Fruit fly (Drosophila melanogaster) whole organism, embryonic: ENCODE measurements around the gene CG13002.

Experiments used
- BEAF-32 ChIP-seq: fragments of 200-800 bp; sonication (Bioruptor generic); optimal IDR thresholded peaks from 3 replicates; lab custom pipeline; 2017; ENCODE audit warnings: missing biosample characterization, missing genetic modification characterization, mild to moderate bottlenecking, moderate library complexity, missing genetic modification reagents
- CG11093 ChIP-seq: fragments of 200-800 bp; sonication (Bioruptor generic); IDR thresholded peaks from 3 replicates; pipeline ENCODE4 v1.3.6; 2022; ENCODE audit warnings: missing biosample characterization, missing genetic modification characterization
- CG13287 ChIP-seq: fragments of 200-800 bp; sonication (Bioruptor generic); IDR thresholded peaks from 2 replicates; pipeline ENCODE4 v1.3.6; 2022; ENCODE audit warnings: missing biosample characterization, missing genetic modification characterization; ENCODE audit not compliant: partially characterized antibody
- CG14014 ChIP-seq: fragments of 200-800 bp; sonication (Bioruptor generic); IDR thresholded peaks from 2 replicates; pipeline ENCODE4 v1.3.6; 2022; ENCODE audit warnings: missing biosample characterization, missing genetic modification characterization
- CG14710 ChIP-seq: fragments of 200-800 bp; sonication (Bioruptor generic); optimal IDR thresholded peaks from 3 replicates; lab custom pipeline; 2019; ENCODE audit warnings: missing biosample characterization, mild to moderate bottlenecking, missing genetic modification characterization, moderate library complexity
- CG1603 ChIP-seq: fragments of 200-800 bp; sonication (Bioruptor generic); optimal IDR thresholded peaks from 2 replicates; lab custom pipeline; 2019; ENCODE audit warnings: missing biosample characterization, mild to moderate bottlenecking, missing genetic modification characterization, moderate library complexity
- CG18619 ChIP-seq: fragments of 200-800 bp; sonication (Bioruptor generic); optimal IDR thresholded peaks from 3 replicates; lab custom pipeline; 2017; ENCODE audit warnings: missing biosample characterization, mild to moderate bottlenecking, missing genetic modification characterization
- CG32772 ChIP-seq: fragments of 200-800 bp; sonication (Bioruptor generic); IDR thresholded peaks from 2 replicates; pipeline ENCODE4 v1.3.6; 2022; ENCODE audit warnings: missing biosample characterization, missing genetic modification characterization
- CG4617 ChIP-seq: fragments of 200-800 bp; sonication (Bioruptor generic); optimal IDR thresholded peaks from 3 replicates; lab custom pipeline; 2016; ENCODE audit warnings: missing biosample characterization, missing genetic modification characterization, borderline replicate concordance
- CG6854 ChIP-seq: fragments of 200-800 bp; sonication (Bioruptor generic); optimal IDR thresholded peaks from 3 replicates; lab custom pipeline; 2017; ENCODE audit warnings: missing biosample characterization, mild to moderate bottlenecking, missing genetic modification characterization
- CG7372 ChIP-seq: fragments of 200-800 bp; sonication (Bioruptor generic); IDR thresholded peaks from 2 replicates; pipeline ENCODE4 v1.3.6; 2022; ENCODE audit warnings: missing biosample characterization, missing genetic modification characterization
- CG7745 ChIP-seq: fragments of 200-800 bp; sonication (Bioruptor generic); optimal IDR thresholded peaks from 2 replicates; lab custom pipeline; 2018; ENCODE audit warnings: missing biosample characterization, mild to moderate bottlenecking, missing genetic modification characterization, moderate library complexity
- CG7786 ChIP-seq: fragments of 200-800 bp; sonication (Bioruptor generic); optimal IDR thresholded peaks from 2 replicates; lab custom pipeline; 2016; ENCODE audit warnings: missing biosample characterization, missing genetic modification characterization
- CG9609 ChIP-seq: fragments of 200-800 bp; sonication (Bioruptor generic); optimal IDR thresholded peaks from 3 replicates; lab custom pipeline; 2016; ENCODE audit warnings: missing biosample characterization, missing genetic modification characterization
- CG9797 ChIP-seq: fragments of 200-800 bp; sonication (Bioruptor generic); optimal IDR thresholded peaks from 3 replicates; lab custom pipeline; 2018; ENCODE audit warnings: missing biosample characterization, mild to moderate bottlenecking, missing genetic modification characterization
- D ChIP-seq, 2 experiments: fragments of 200-800 bp in 1 of 2; fragments of >200 bp in 1 of 2; sonication (Bioruptor generic) in 1 of 2; optimal IDR thresholded peaks; 2 replicates in 1 of 2; 3 replicates in 1 of 2; lab custom pipeline; 2017; ENCODE audit warnings: mild to moderate bottlenecking in 1 of 2, missing biosample characterization in 1 of 2, missing genetic modification characterization in 1 of 2, missing genetic modification reagents in 1 of 2
- Dbx ChIP-seq: fragments of 200-800 bp; sonication (Bioruptor generic); IDR thresholded peaks from 3 replicates; pipeline ENCODE4 v1.3.6; 2022; ENCODE audit warnings: missing biosample characterization, missing genetic modification characterization
- Doc2 ChIP-seq: fragments of 200-800 bp; sonication (Bioruptor generic); IDR thresholded peaks from 2 replicates; pipeline ENCODE4 v1.3.6; 2022; ENCODE audit warnings: missing biosample characterization, missing genetic modification characterization
- Doc3 ChIP-seq: fragments of 200-800 bp; sonication (Bioruptor generic); IDR thresholded peaks from 3 replicates; pipeline ENCODE4 v1.3.6; 2022; ENCODE audit warnings: missing biosample characterization, missing genetic modification characterization; ENCODE audit not compliant: partially characterized antibody
- Dp ChIP-seq: fragments of 200-800 bp; sonication (Bioruptor generic); optimal IDR thresholded peaks from 2 replicates; lab custom pipeline; 2018; ENCODE audit warnings: missing biosample characterization, mild to moderate bottlenecking, missing genetic modification characterization, moderate library complexity
- Eip74EF ChIP-seq, 2 experiments: fragments of 200-800 bp in 1 of 2; fragments of >200 bp in 1 of 2; sonication (Bioruptor generic) in 1 of 2; optimal IDR thresholded peaks; 2 replicates each; lab custom pipeline; 2017 to 2019; ENCODE audit warnings: missing biosample characterization in 2 of 2, missing genetic modification characterization in 2 of 2, mild to moderate bottlenecking in 1 of 2, moderate library complexity in 1 of 2
- Fer3 ChIP-seq: fragments of 200-800 bp; sonication (Bioruptor generic); optimal IDR thresholded peaks from 2 replicates; lab custom pipeline; 2018; ENCODE audit warnings: missing biosample characterization, mild to moderate bottlenecking, missing genetic modification characterization, moderate library complexity
- HLH54F ChIP-seq: fragments of 200-800 bp; sonication (Bioruptor generic); optimal IDR thresholded peaks from 3 replicates; lab custom pipeline; 2016; ENCODE audit warnings: missing biosample characterization, missing genetic modification characterization
- HmgZ ChIP-seq: fragments of 200-800 bp; sonication (Bioruptor generic); optimal IDR thresholded peaks from 2 replicates; lab custom pipeline; 2018; ENCODE audit warnings: missing biosample characterization, mild to moderate bottlenecking, missing genetic modification characterization
- MBD-R2 ChIP-seq: fragments of 200-800 bp; sonication (Bioruptor generic); IDR thresholded peaks from 2 replicates; pipeline ENCODE4 v1.3.6; 2022; ENCODE audit warnings: missing biosample characterization, missing genetic modification characterization
- MESR4 ChIP-seq: fragments of 200-800 bp; sonication (Bioruptor generic); optimal IDR thresholded peaks from 2 replicates; lab custom pipeline; 2018; ENCODE audit warnings: missing biosample characterization, mild to moderate bottlenecking, missing genetic modification characterization, moderate library complexity
- Myb ChIP-seq: fragments of 200-800 bp; sonication (Bioruptor generic); optimal IDR thresholded peaks from 2 replicates; lab custom pipeline; 2016; ENCODE audit warnings: missing biosample characterization, missing genetic modification characterization
- Rx ChIP-seq: fragments of 200-800 bp; sonication (Bioruptor generic); IDR thresholded peaks from 2 replicates; pipeline ENCODE4 v1.3.6; 2022; ENCODE audit warnings: missing biosample characterization, missing genetic modification characterization
- Sox100B ChIP-seq: fragments of 200-800 bp; sonication (Bioruptor generic); optimal IDR thresholded peaks from 3 replicates; lab custom pipeline; 2018; ENCODE audit warnings: missing biosample characterization, mild to moderate bottlenecking, missing genetic modification characterization
- Sry-δ ChIP-seq: fragments of 200-800 bp; sonication (Bioruptor generic); optimal IDR thresholded peaks from 2 replicates; lab custom pipeline; 2016; ENCODE audit warnings: missing biosample characterization, missing genetic modification characterization
- TFAM ChIP-seq: fragments of 200-800 bp; sonication (Bioruptor generic); optimal IDR thresholded peaks from 2 replicates; lab custom pipeline; 2017; ENCODE audit warnings: missing biosample characterization, missing genetic modification characterization, inconsistent platforms
- ase ChIP-seq: fragments of 200-800 bp; sonication (Bioruptor generic); IDR thresholded peaks from 3 replicates; pipeline ENCODE4 v1.3.6; 2022; ENCODE audit warnings: missing biosample characterization, missing genetic modification characterization
- bigmax ChIP-seq: fragments of 200-800 bp; sonication (Bioruptor generic); optimal IDR thresholded peaks from 2 replicates; lab custom pipeline; 2018; ENCODE audit warnings: missing biosample characterization, mild to moderate bottlenecking, missing genetic modification characterization
- crc ChIP-seq: fragments of 200-800 bp; sonication (Bioruptor generic); optimal IDR thresholded peaks from 2 replicates; lab custom pipeline; 2016; ENCODE audit warnings: missing biosample characterization, missing genetic modification characterization
- croc ChIP-seq: fragments of 200-800 bp; sonication (Bioruptor generic); conservative IDR thresholded peaks from 3 replicates; pipeline ENCODE4 v1.3.6; 2022; ENCODE audit warnings: missing biosample characterization, missing genetic modification characterization
- hbn ChIP-seq: fragments of 200-800 bp; sonication (Bioruptor generic); IDR thresholded peaks from 2 replicates; pipeline ENCODE4 v1.3.6; 2022; ENCODE audit warnings: missing biosample characterization, missing genetic modification characterization; ENCODE audit not compliant: partially characterized antibody
- jumu ChIP-seq: fragments of 200-800 bp; sonication (Bioruptor generic); optimal IDR thresholded peaks from 3 replicates; lab custom pipeline; 2016; ENCODE audit warnings: missing biosample characterization, missing genetic modification characterization
- lmd ChIP-seq: fragments of 200-800 bp; sonication (Bioruptor generic); IDR thresholded peaks from 2 replicates; pipeline ENCODE4 v1.3.6; 2022; ENCODE audit warnings: missing biosample characterization, missing genetic modification characterization
- nerfin-1 ChIP-seq: fragments of 200-800 bp; sonication (Bioruptor generic); optimal IDR thresholded peaks from 3 replicates; lab custom pipeline; 2019; ENCODE audit warnings: missing biosample characterization, mild to moderate bottlenecking, missing genetic modification characterization, moderate library complexity
- nom ChIP-seq: fragments of 200-800 bp; sonication (Bioruptor generic); optimal IDR thresholded peaks from 2 replicates; lab custom pipeline; 2017; ENCODE audit warnings: missing biosample characterization, missing genetic modification characterization, mild to moderate bottlenecking, moderate library complexity, missing genetic modification reagents
- pzg ChIP-seq: fragments of 200-800 bp; sonication (Bioruptor generic); optimal IDR thresholded peaks from 3 replicates; lab custom pipeline; 2018; ENCODE audit warnings: missing biosample characterization, mild to moderate bottlenecking, missing genetic modification characterization, moderate library complexity
- schlank ChIP-seq: fragments of 200-800 bp; sonication (Bioruptor generic); optimal IDR thresholded peaks from 2 replicates; lab custom pipeline; 2018; ENCODE audit warnings: missing biosample characterization, mild to moderate bottlenecking, missing genetic modification characterization
- sim ChIP-seq: fragments of 200-800 bp; sonication (Bioruptor generic); IDR thresholded peaks from 2 replicates; pipeline ENCODE4 v1.3.6; 2022; ENCODE audit warnings: missing biosample characterization, missing genetic modification characterization
- tio ChIP-seq: fragments of 200-800 bp; sonication (Bioruptor generic); optimal IDR thresholded peaks from 2 replicates; lab custom pipeline; 2017; ENCODE audit warnings: missing biosample characterization, missing genetic modification characterization, inconsistent platforms
- unc-4 ChIP-seq: fragments of 200-800 bp; sonication (Bioruptor generic); IDR thresholded peaks from 2 replicates; pipeline ENCODE4 v1.3.6; 2022; ENCODE audit warnings: missing biosample characterization, missing genetic modification characterization; ENCODE audit not compliant: partially characterized antibody
- zen ChIP-seq: fragments of 200-800 bp; sonication (Bioruptor generic); optimal IDR thresholded peaks from 3 replicates; lab custom pipeline; 2018; ENCODE audit warnings: missing biosample characterization, mild to moderate bottlenecking, missing genetic modification characterization, moderate library complexity

The CG13002 gene

dm6 chrX:16884280-16884679 is 5.3 kb upstream of the CG13002 start, which contains the start of the genes Nprl2 and Polr3I (continued):
- TF ChIP-seq zen (tag; lab: Kevin White, UChicago) (no peak), CG32772 (no peak), lmd (no peak), Rx (no peak), Sry-δ (GFP tag; lab: Kevin White, UChicago) (no peak), HLH54F (GFP tag; lab: Kevin White, UChicago) (no peak), CG14710 (tag; lab: Kevin White, UChicago) (peak; percentile 20), croc (GFP tag; lab: Robert Waterston, UW) (no peak), Doc3 (GFP tag; lab: Robert Waterston, UW) (0 out of 3 replicates have a peak, but pooled peaks have one; percentile 18), CG13287 (GFP tag; lab: Robert Waterston, UW) (peak; percentile 65), nerfin-1 (tag; lab: Kevin White, UChicago) (peak; percentile 74), unc-4 (peak; percentile 51; the same call in 1 of the 2 replicates), Fer3 (tag; lab: Kevin White, UChicago) (no peak), hbn (GFP tag; lab: Robert Waterston, UW) (peak; percentile 28; the same call in 1 of the 2 replicates), CG1603 (tag; lab: Kevin White, UChicago) (peak; percentile 28), CG9609 (GFP tag; lab: Kevin White, UChicago) (no peak), tio (no peak), TFAM (no peak), MBD-R2 (peak; percentile 39), Doc2 (GFP tag; lab: Robert Waterston, UW) (no peak), ase (GFP tag; lab: Robert Waterston, UW) (no peak), CG11093 (no peak), CG6854 (GFP tag; lab: Kevin White, UChicago) (no peak), Dbx (no peak), D (optimal IDR thresholded peaks at IDR 0.05; lab: Kevin White, UChicago) (no peak), D (GFP tag; optimal IDR thresholded peaks at IDR 0.05; lab: Kevin White, UChicago) (no peak), schlank (no peak), nom (no peak), Eip74EF (GFP tag; optimal IDR thresholded peaks at IDR 0.05; lab: Kevin White, UChicago) (no peak), sim (GFP tag; lab: Robert Waterston, UW) (no peak), jumu (no peak), crc (GFP tag; lab: Kevin White, UChicago) (no peak), CG7786 (no peak), CG7745 (tag; lab: Kevin White, UChicago) (no peak), MESR4 (GFP tag; lab: Kevin White, UChicago) (peak; percentile 48), CG9797 (GFP tag; lab: Kevin White, UChicago) (peak; percentile 58), bigmax (no peak), CG4617 (GFP tag; lab: Kevin White, UChicago) (peak; percentile 7), CG18619 (GFP tag; lab: Kevin White, UChicago) (no peak), Dp (GFP tag; lab: Kevin White, UChicago) (peak; percentile 26), BEAF-32 (GFP tag; lab: Kevin White, UChicago) (peak; percentile 57), CG7372 (GFP tag; lab: Robert Waterston, UW) (no peak), pzg (peak; percentile 49), CG14014 (GFP tag; lab: Robert Waterston, UW) (no peak), HmgZ (tag; lab: Kevin White, UChicago) (no peak), Sox100B (GFP tag; lab: Kevin White, UChicago) (no peak), Myb (no peak)
